Worm (Caenorhabditis elegans) whole organism, L4 larva: ENCODE data around the gene srw-82.

ENCODE experiments used
- R02D3.7 ChIP-seq: fragments of 150-350 bp; sonication (generic microtip); optimal IDR thresholded peaks from 3 replicates; lab custom pipeline; 2014; ENCODE audit warnings: missing biosample characterization, missing genetic modification characterization
- Y105C5A.15 ChIP-seq: fragments of 200-800 bp; sonication (Bioruptor generic); IDR thresholded peaks from 2 replicates; pipeline ENCODE4 v1.3.6; 2022; ENCODE audit warnings: missing genetic modification characterization, missing compliant biosample characterization
- Y5F2A.4 ChIP-seq: fragments of 200-800 bp; sonication (Bioruptor generic); optimal IDR thresholded peaks from 2 replicates; lab custom pipeline; 2018; ENCODE audit warnings: mild to moderate bottlenecking, missing genetic modification characterization, missing compliant biosample characterization
- Y75B8A.6 ChIP-seq: fragments of 200-800 bp; sonication (Bioruptor generic); IDR thresholded peaks from 2 replicates; pipeline ENCODE4 v1.3.6; 2022; ENCODE audit warnings: missing genetic modification reagents, missing genetic modification characterization, missing compliant biosample characterization
- fkh-10 ChIP-seq: fragments of 150-350 bp; optimal IDR thresholded peaks from 2 replicates; lab custom pipeline; 2014; ENCODE audit warnings: missing biosample characterization, missing genetic modification reagents, missing genetic modification characterization
- lin-39 ChIP-seq: fragments of 150-350 bp; optimal IDR thresholded peaks from 2 replicates; lab custom pipeline; 2014; ENCODE audit warnings: missing biosample characterization, missing genetic modification reagents, missing genetic modification characterization
- nhr-237 ChIP-seq: sonication (generic microtip); optimal IDR thresholded peaks from 2 replicates; lab custom pipeline; 2017; ENCODE audit warnings: missing biosample characterization, missing genetic modification characterization

DNA sequence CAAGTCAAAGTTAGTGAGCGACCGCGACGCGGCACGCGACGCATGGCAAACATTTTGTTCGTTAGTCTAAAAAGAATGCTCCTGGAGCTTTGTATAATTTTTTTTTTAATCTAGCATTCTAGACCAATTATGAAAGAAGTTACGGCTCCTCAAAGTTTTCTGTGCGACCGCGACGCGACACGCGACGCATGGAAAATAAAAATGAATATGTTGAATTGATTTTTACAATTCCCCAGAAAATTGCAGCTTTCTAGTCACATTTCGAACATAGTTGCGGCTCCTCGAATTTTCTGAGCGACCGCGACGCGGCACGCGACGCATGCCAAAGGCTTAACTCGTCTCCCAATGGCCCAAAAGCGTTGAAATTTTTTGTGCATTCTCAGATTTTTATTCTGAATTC is 7.1 kb upstream of the srw-82 start, which contains the start of gene ZK262.4:
- TF ChIP-seq R02D3.7, result no peak
- no peak for TF ChIP-seq fkh-10 (GFP tag; lab: Kevin White, UChicago)
- no peak for TF ChIP-seq lin-39
- no peak for TF ChIP-seq nhr-237 (tag; lab: Kevin White, UChicago)
- no peak for TF ChIP-seq Y75B8A.6 (GFP tag; lab: Robert Waterston, UW)
- TF ChIP-seq Y105C5A.15 (GFP tag; lab: Robert Waterston, UW), result no peak
- no peak for TF ChIP-seq Y5F2A.4 (GFP tag; lab: Kevin White, UChicago)
